Fruit fly (Drosophila melanogaster) whole organism, embryonic: ENCODE results near the gene Pdhb.

Experiments used
- CG10267 ChIP-seq: fragments of 200-800 bp; sonication (Bioruptor generic); optimal IDR thresholded peaks from 2 replicates; lab custom pipeline; 2018; ENCODE audit warnings: missing biosample characterization, mild to moderate bottlenecking, missing genetic modification characterization, moderate library complexity
- CG10321 ChIP-seq: fragments of 200-800 bp; sonication (Bioruptor generic); IDR thresholded peaks from 2 replicates; pipeline ENCODE4 v1.3.6; 2022; ENCODE audit warnings: missing biosample characterization, missing genetic modification characterization
- CG11085 ChIP-seq: fragments of 200-800 bp; sonication (Bioruptor generic); IDR thresholded peaks from 2 replicates; pipeline ENCODE4 v1.3.6; 2022; ENCODE audit warnings: missing biosample characterization, missing genetic modification characterization
- CG11560 ChIP-seq: fragments of 200-800 bp; sonication (Bioruptor generic); IDR thresholded peaks from 3 replicates; pipeline ENCODE4 v1.3.6; 2022; ENCODE audit warnings: missing biosample characterization, missing genetic modification characterization
- CG12219 ChIP-seq: fragments of 200-800 bp; sonication (Bioruptor generic); optimal IDR thresholded peaks from 3 replicates; lab custom pipeline; 2018; ENCODE audit warnings: missing biosample characterization, mild to moderate bottlenecking, missing genetic modification characterization
- CG12391 ChIP-seq: fragments of 200-800 bp; sonication (Bioruptor generic); optimal IDR thresholded peaks from 3 replicates; lab custom pipeline; 2018; ENCODE audit warnings: missing biosample characterization, mild to moderate bottlenecking, missing genetic modification characterization, moderate library complexity
- CG14050 ChIP-seq: fragments of 200-800 bp; sonication (Bioruptor generic); IDR thresholded peaks from 3 replicates; pipeline ENCODE4 v1.3.6; 2022; ENCODE audit warnings: missing biosample characterization, missing genetic modification characterization
- CG14860 ChIP-seq: fragments of 200-800 bp; sonication (Bioruptor generic); IDR thresholded peaks from 3 replicates; pipeline ENCODE4 v1.3.6; 2022; ENCODE audit warnings: missing biosample characterization, missing genetic modification characterization; ENCODE audit not compliant: partially characterized antibody
- CG15269 ChIP-seq: fragments of 200-800 bp; sonication (Bioruptor generic); optimal IDR thresholded peaks from 2 replicates; lab custom pipeline; 2018; ENCODE audit warnings: missing biosample characterization, mild to moderate bottlenecking, missing genetic modification characterization, moderate library complexity
- CG15696 ChIP-seq: fragments of 200-800 bp; sonication (Bioruptor generic); optimal IDR thresholded peaks from 2 replicates; lab custom pipeline; 2019; ENCODE audit warnings: missing biosample characterization, mild to moderate bottlenecking, missing genetic modification characterization, moderate library complexity
- CG16813 ChIP-seq: fragments of 200-800 bp; sonication (Bioruptor generic); IDR thresholded peaks from 3 replicates; pipeline ENCODE4 v1.3.6; 2022; ENCODE audit warnings: missing biosample characterization, missing genetic modification characterization; ENCODE audit not compliant: partially characterized antibody
- CG2116 ChIP-seq: fragments of 200-800 bp; sonication (Bioruptor generic); optimal IDR thresholded peaks from 3 replicates; lab custom pipeline; 2018; ENCODE audit warnings: missing biosample characterization, mild to moderate bottlenecking, missing genetic modification characterization
- CG2199 ChIP-seq: fragments of 200-800 bp; sonication (Bioruptor generic); IDR thresholded peaks from 3 replicates; pipeline ENCODE4 v1.3.6; 2022; ENCODE audit warnings: missing biosample characterization, missing genetic modification characterization
- CG2875 ChIP-seq: fragments of 200-800 bp; sonication (Bioruptor generic); optimal IDR thresholded peaks from 2 replicates; lab custom pipeline; 2017; ENCODE audit warnings: missing biosample characterization, mild to moderate bottlenecking, missing genetic modification characterization, missing genetic modification reagents
- CG30020 ChIP-seq: fragments of 200-800 bp; optimal IDR thresholded peaks from 2 replicates; lab custom pipeline; 2019; ENCODE audit warnings: missing biosample characterization, mild to moderate bottlenecking, missing genetic modification characterization, moderate library complexity
- CG30403 ChIP-seq: fragments of 200-800 bp; sonication (Bioruptor generic); optimal IDR thresholded peaks from 3 replicates; lab custom pipeline; 2016; ENCODE audit warnings: missing biosample characterization, missing genetic modification characterization
- CG5180 ChIP-seq: fragments of 200-800 bp; sonication (Bioruptor generic); optimal IDR thresholded peaks from 3 replicates; lab custom pipeline; 2017; ENCODE audit warnings: missing biosample characterization, missing genetic modification characterization, mild to moderate bottlenecking, moderate library complexity, missing genetic modification reagents
- CG5245 ChIP-seq: fragments of 200-800 bp; sonication (Bioruptor generic); optimal IDR thresholded peaks from 3 replicates; lab custom pipeline; 2016; ENCODE audit warnings: missing biosample characterization, missing genetic modification characterization
- CG7357 ChIP-seq: fragments of 200-800 bp; sonication (Bioruptor generic); IDR thresholded peaks from 3 replicates; pipeline ENCODE4 v1.3.6; 2022; ENCODE audit warnings: missing biosample characterization, missing genetic modification characterization
- CG7839 ChIP-seq: fragments of 200-800 bp; sonication (Bioruptor generic); optimal IDR thresholded peaks from 3 replicates; lab custom pipeline; 2018; ENCODE audit warnings: missing biosample characterization, mild to moderate bottlenecking, missing genetic modification characterization, moderate library complexity
- CG8388 ChIP-seq: fragments of 200-800 bp; sonication (Bioruptor generic); optimal IDR thresholded peaks from 2 replicates; lab custom pipeline; 2019; ENCODE audit warnings: missing biosample characterization, mild to moderate bottlenecking, missing genetic modification characterization, moderate library complexity
- CG9215 ChIP-seq: fragments of 200-800 bp; sonication (Bioruptor generic); IDR thresholded peaks from 2 replicates; pipeline ENCODE4 v1.3.6; 2022; ENCODE audit warnings: missing biosample characterization, missing genetic modification characterization
- CG9727 ChIP-seq: fragments of 200-800 bp; sonication (Bioruptor generic); optimal IDR thresholded peaks from 3 replicates; lab custom pipeline; 2017; ENCODE audit warnings: missing biosample characterization, mild to moderate bottlenecking, missing genetic modification characterization
- HLH4C ChIP-seq: fragments of 200-800 bp; sonication (Bioruptor generic); IDR thresholded peaks from 3 replicates; pipeline ENCODE4 v1.3.6; 2022; ENCODE audit warnings: missing biosample characterization, missing genetic modification characterization; ENCODE audit not compliant: partially characterized antibody
- Myb ChIP-seq: fragments of 200-800 bp; sonication (Bioruptor generic); optimal IDR thresholded peaks from 2 replicates; lab custom pipeline; 2016; ENCODE audit warnings: missing biosample characterization, missing genetic modification characterization
- NC2α ChIP-seq: fragments of 200-800 bp; sonication (Bioruptor generic); optimal IDR thresholded peaks from 2 replicates; lab custom pipeline; 2016; ENCODE audit warnings: missing biosample characterization, missing genetic modification characterization
- Nf-YB ChIP-seq: fragments of 200-800 bp; sonication (Bioruptor generic); optimal IDR thresholded peaks from 3 replicates; lab custom pipeline; 2019; ENCODE audit warnings: missing biosample characterization, mild to moderate bottlenecking, missing genetic modification characterization, moderate library complexity
- Oaz ChIP-seq: fragments of 200-800 bp; sonication (Bioruptor generic); IDR thresholded peaks from 2 replicates; pipeline ENCODE4 v1.3.6; 2022; ENCODE audit warnings: missing biosample characterization, missing genetic modification characterization
- Opbp ChIP-seq: fragments of 200-800 bp; sonication (Bioruptor generic); IDR thresholded peaks from 3 replicates; pipeline ENCODE4 v1.3.6; 2022; ENCODE audit warnings: missing biosample characterization, missing genetic modification characterization; ENCODE audit not compliant: partially characterized antibody
- Poxn ChIP-seq: fragments of 200-800 bp; sonication (Bioruptor generic); IDR thresholded peaks from 2 replicates; pipeline ENCODE4 v1.3.6; 2022; ENCODE audit warnings: missing biosample characterization, missing genetic modification characterization
- Rfx ChIP-seq: fragments of 200-800 bp; sonication (Bioruptor generic); IDR thresholded peaks from 2 replicates; pipeline ENCODE4 v1.3.6; 2022; ENCODE audit warnings: missing biosample characterization, missing genetic modification characterization
- Xrp1 ChIP-seq: fragments of 200-800 bp; sonication (Bioruptor generic); IDR thresholded peaks from 2 replicates; pipeline ENCODE4 v1.3.6; 2022; ENCODE audit warnings: missing biosample characterization, missing genetic modification characterization
- btn ChIP-seq: fragments of 200-800 bp; sonication (Bioruptor generic); optimal IDR thresholded peaks from 2 replicates; lab custom pipeline; 2016; ENCODE audit warnings: missing biosample characterization, missing genetic modification characterization
- cato ChIP-seq: fragments of 200-800 bp; sonication (Bioruptor generic); optimal IDR thresholded peaks from 2 replicates; lab custom pipeline; 2016; ENCODE audit warnings: missing biosample characterization, missing genetic modification characterization, borderline replicate concordance
- chn ChIP-seq: fragments of 200-800 bp; sonication (Bioruptor generic); optimal IDR thresholded peaks from 2 replicates; lab custom pipeline; 2016; ENCODE audit warnings: missing biosample characterization, missing genetic modification characterization
- ci ChIP-seq: fragments of 200-800 bp; sonication (Bioruptor generic); IDR thresholded peaks from 3 replicates; pipeline ENCODE4 v1.3.6; 2022; ENCODE audit warnings: missing biosample characterization, missing genetic modification characterization
- dati ChIP-seq: fragments of 200-800 bp; sonication (Bioruptor generic); IDR thresholded peaks from 2 replicates; pipeline ENCODE4 v1.3.6; 2022; ENCODE audit warnings: missing biosample characterization, missing genetic modification characterization
- dimm ChIP-seq: fragments of 200-800 bp; sonication (Bioruptor generic); IDR thresholded peaks from 2 replicates; pipeline ENCODE4 v1.3.6; 2022; ENCODE audit warnings: missing biosample characterization, missing genetic modification characterization
- gce ChIP-seq: fragments of 200-800 bp; sonication (Bioruptor generic); IDR thresholded peaks from 3 replicates; pipeline ENCODE4 v1.3.6; 2022; ENCODE audit warnings: missing biosample characterization, missing genetic modification characterization
- gem ChIP-seq: fragments of 200-800 bp; sonication (Bioruptor generic); optimal IDR thresholded peaks from 2 replicates; lab custom pipeline; 2019; ENCODE audit warnings: missing biosample characterization, mild to moderate bottlenecking, missing genetic modification characterization, moderate library complexity
- hbn ChIP-seq: fragments of 200-800 bp; sonication (Bioruptor generic); IDR thresholded peaks from 2 replicates; pipeline ENCODE4 v1.3.6; 2022; ENCODE audit warnings: missing biosample characterization, missing genetic modification characterization; ENCODE audit not compliant: partially characterized antibody
- kah ChIP-seq: fragments of 200-800 bp; sonication (Bioruptor generic); optimal IDR thresholded peaks from 2 replicates; lab custom pipeline; 2018; ENCODE audit warnings: missing biosample characterization, mild to moderate bottlenecking, missing genetic modification characterization
- sima ChIP-seq: fragments of 200-800 bp; sonication (Bioruptor generic); optimal IDR thresholded peaks from 2 replicates; lab custom pipeline; 2016; ENCODE audit warnings: missing biosample characterization, missing genetic modification characterization
- sr ChIP-seq: fragments of 200-800 bp; sonication (Bioruptor generic); IDR thresholded peaks from 3 replicates; pipeline ENCODE4 v1.3.6; 2022; ENCODE audit warnings: missing biosample characterization, missing genetic modification characterization
- tap ChIP-seq: fragments of 200-800 bp; optimal IDR thresholded peaks from 3 replicates; lab custom pipeline; 2019; ENCODE audit warnings: missing biosample characterization, mild to moderate bottlenecking, missing genetic modification characterization, moderate library complexity
- tio ChIP-seq: fragments of 200-800 bp; sonication (Bioruptor generic); optimal IDR thresholded peaks from 2 replicates; lab custom pipeline; 2017; ENCODE audit warnings: missing biosample characterization, missing genetic modification characterization, inconsistent platforms
- unpg ChIP-seq: fragments of 200-800 bp; sonication (Bioruptor generic); optimal IDR thresholded peaks from 3 replicates; lab custom pipeline; 2018; ENCODE audit warnings: missing biosample characterization, mild to moderate bottlenecking, missing genetic modification characterization, moderate library complexity
- zen2 ChIP-seq: fragments of 200-800 bp; sonication (Bioruptor generic); IDR thresholded peaks from 3 replicates; pipeline ENCODE4 v1.3.6; 2022; ENCODE audit warnings: missing biosample characterization, missing genetic modification characterization; ENCODE audit not compliant: partially characterized antibody
- zf30C ChIP-seq: fragments of 200-800 bp; sonication (Bioruptor generic); optimal IDR thresholded peaks from 3 replicates; lab custom pipeline; 2018; ENCODE audit warnings: missing biosample characterization, mild to moderate bottlenecking, missing genetic modification characterization

The Pdhb gene

dm6 chr3R:29088938-29089661, 23.8 kb upstream of the Pdhb start (continued):
- no peak for TF ChIP-seq CG16813 (GFP tag; lab: Robert Waterston, UW)
- TF ChIP-seq hbn (GFP tag; lab: Robert Waterston, UW) = no peak
- peak; percentile 78 for TF ChIP-seq CG8388 (GFP tag; lab: Kevin White, UChicago)
- no peak for TF ChIP-seq HLH4C (GFP tag; lab: Robert Waterston, UW)
- peak; percentile 72 for TF ChIP-seq CG2875
- peak; percentile 86 for TF ChIP-seq gem (tag; lab: Kevin White, UChicago)
- peak; percentile 82 for TF ChIP-seq Xrp1 (GFP tag; lab: Robert Waterston, UW)
- TF ChIP-seq CG15269 (tag; lab: Kevin White, UChicago) = peak; percentile 77
- peak; percentile 63 for TF ChIP-seq Rfx (GFP tag; lab: Robert Waterston, UW)
- TF ChIP-seq Oaz (GFP tag; lab: Robert Waterston, UW) = no peak
- no peak for TF ChIP-seq Poxn (GFP tag; lab: Robert Waterston, UW)
- TF ChIP-seq CG30403 (GFP tag; lab: Kevin White, UChicago) = peak; percentile 76
- peak; percentile 53 for TF ChIP-seq CG5180
- peak; percentile 21 for TF ChIP-seq Nf-YB (GFP tag; lab: Kevin White, UChicago)
- TF ChIP-seq CG7839 (tag; lab: Kevin White, UChicago) = peak; percentile 81
- no peak for TF ChIP-seq CG10321 (GFP tag; lab: Robert Waterston, UW)
- peak; percentile 55 for TF ChIP-seq CG9215 (GFP tag; lab: Robert Waterston, UW)
- peak; percentile 36; the same call in 1 of the 3 replicates for TF ChIP-seq CG7357
- TF ChIP-seq kah = no peak
- TF ChIP-seq CG11560 (tag; lab: Robert Waterston, UW) = no peak
- TF ChIP-seq Myb (GFP tag; lab: Kevin White, UChicago) = peak; percentile 25
- 0 out of 3 replicates have a peak, but pooled peaks have one; percentile 15 for TF ChIP-seq CG14050
- peak; percentile 76 for TF ChIP-seq CG9727 (GFP tag; lab: Kevin White, UChicago)
- TF ChIP-seq CG12219 (GFP tag; lab: Kevin White, UChicago) = peak; percentile 64
- TF ChIP-seq tap (tag; lab: Kevin White, UChicago) = peak; percentile 75
- TF ChIP-seq NC2α = peak; percentile 16
- TF ChIP-seq CG11085 (GFP tag; lab: Robert Waterston, UW) = no peak
- no peak for TF ChIP-seq zen2 (GFP tag; lab: Robert Waterston, UW)
- peak; percentile 82 for TF ChIP-seq CG12391
- peak; percentile 34 for TF ChIP-seq CG15696
- no peak for TF ChIP-seq CG14860 (GFP tag; lab: Robert Waterston, UW)
- TF ChIP-seq CG10267 (tag; lab: Kevin White, UChicago) = peak; percentile 66
- no peak for TF ChIP-seq sr (GFP tag; lab: Robert Waterston, UW)
- peak; percentile 48 for TF ChIP-seq CG5245 (GFP tag; lab: Kevin White, UChicago)
- TF ChIP-seq sima (GFP tag; lab: Kevin White, UChicago) = no peak
- TF ChIP-seq dimm (GFP tag; lab: Robert Waterston, UW) = no peak
- no peak for TF ChIP-seq CG30020 (tag; lab: Kevin White, UChicago)
- peak; percentile 82 for TF ChIP-seq unpg
- no peak for TF ChIP-seq CG2199 (GFP tag; lab: Robert Waterston, UW)
- TF ChIP-seq zf30C = peak; percentile 63
- TF ChIP-seq btn (GFP tag; lab: Kevin White, UChicago) = peak; percentile 34
- TF ChIP-seq dati (GFP tag; lab: Robert Waterston, UW) = no peak
- peak; percentile 72; the same call in 1 of the 3 replicates for TF ChIP-seq ci
- TF ChIP-seq CG2116 (GFP tag; lab: Kevin White, UChicago) = no peak
- TF ChIP-seq chn (GFP tag; lab: Kevin White, UChicago) = peak; percentile 74
- no peak for TF ChIP-seq Opbp (GFP tag; lab: Robert Waterston, UW)
- peak; percentile 71 for TF ChIP-seq tio
- TF ChIP-seq gce = 0 out of 3 replicates have a peak, but pooled peaks have one; percentile 41
- peak; percentile 35 for TF ChIP-seq cato (GFP tag; lab: Kevin White, UChicago)
